Worm (Caenorhabditis elegans) whole organism, L2 larva: ENCODE data around the gene col-89.

ENCODE experiments used
- aly-2 ChIP-seq: fragments of 150-350 bp; optimal IDR thresholded peaks from 2 replicates; lab custom pipeline; 2014; ENCODE audit warnings: missing biosample characterization, missing genetic modification characterization
- ama-1 ChIP-seq: fragments of 150-350 bp; optimal IDR thresholded peaks from 2 replicates; lab custom pipeline; 2018; ENCODE audit warnings: inconsistent platforms
- ceh-82 ChIP-seq: fragments of 150-350 bp; optimal IDR thresholded peaks from 2 replicates; lab custom pipeline; 2014; ENCODE audit warnings: missing biosample characterization, missing genetic modification characterization
- lin-13 ChIP-seq: fragments of 150-350 bp; optimal IDR thresholded peaks from 2 replicates; lab custom pipeline; 2014; ENCODE audit warnings: missing biosample characterization, missing genetic modification reagents, missing genetic modification characterization
- lin-39 ChIP-seq: fragments of 150-350 bp; optimal IDR thresholded peaks from 2 replicates; lab custom pipeline; 2014; ENCODE audit warnings: missing biosample characterization, missing genetic modification reagents, missing genetic modification characterization
- mbf-1 ChIP-seq: sonication (generic microtip); optimal IDR thresholded peaks from 2 replicates; lab custom pipeline; 2017; ENCODE audit warnings: missing biosample characterization, missing genetic modification characterization
- nhr-25 ChIP-seq: fragments of 150-350 bp; sonication (generic microtip); optimal IDR thresholded peaks from 3 replicates; lab custom pipeline; 2014; ENCODE audit warnings: missing biosample characterization, missing genetic modification characterization
- skn-1 ChIP-seq: sonication (generic microtip); optimal IDR thresholded peaks from 2 replicates; lab custom pipeline; 2017; ENCODE audit warnings: missing biosample characterization, missing genetic modification characterization
- sma-3 ChIP-seq: sonication (generic microtip); optimal IDR thresholded peaks from 2 replicates; lab custom pipeline; 2016; ENCODE audit warnings: missing genetic modification reagents, missing genetic modification characterization, missing compliant biosample characterization
- unc-62 ChIP-seq: fragments of 150-350 bp; optimal IDR thresholded peaks from 2 replicates; lab custom pipeline; 2014; ENCODE audit warnings: missing biosample characterization, missing genetic modification reagents, missing genetic modification characterization
- ztf-11 ChIP-seq: sonication (generic microtip); optimal IDR thresholded peaks from 2 replicates; lab custom pipeline; 2017; ENCODE audit warnings: missing biosample characterization, missing genetic modification characterization

DNA sequence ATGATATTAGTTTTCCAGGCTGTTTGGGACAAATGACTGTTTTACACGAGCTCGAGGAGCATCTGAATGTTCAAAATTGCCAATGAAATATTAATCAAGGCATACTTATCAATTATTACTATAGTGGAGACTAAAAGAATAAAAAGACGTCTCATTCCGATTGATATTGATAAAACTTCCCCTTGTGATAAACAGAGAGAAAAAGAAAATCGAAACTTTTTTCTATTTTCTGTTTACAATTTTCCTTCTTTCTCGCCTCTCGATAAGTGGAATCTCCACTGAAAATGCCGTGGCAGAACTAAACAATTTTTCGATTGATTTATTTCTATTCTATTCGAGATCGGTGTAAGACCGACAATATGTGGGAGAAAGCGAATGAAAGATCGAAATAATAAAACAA, 31.9 kb downstream of the col-89 start, which contains the start of gene B0393.9:
- TF ChIP-seq lin-13, result no peak
- no peak for TF ChIP-seq ceh-82 (tag; lab: Kevin White, UChicago)
- TF ChIP-seq skn-1 (tag; lab: Kevin White, UChicago), result no peak
- no peak for TF ChIP-seq unc-62
- no peak for TF ChIP-seq mbf-1
- no peak for TF ChIP-seq sma-3
- no peak for TF ChIP-seq ztf-11
- no peak for TF ChIP-seq lin-39 (tag; lab: Kevin White, UChicago)
- no peak for TF ChIP-seq aly-2
- TF ChIP-seq ama-1 (lab: Kevin White, UChicago), result no peak
- no peak for TF ChIP-seq nhr-25 (tag; lab: Kevin White, UChicago)
